Worm (Caenorhabditis elegans): ENCODE data around the gene F14F8.14.

DNA sequence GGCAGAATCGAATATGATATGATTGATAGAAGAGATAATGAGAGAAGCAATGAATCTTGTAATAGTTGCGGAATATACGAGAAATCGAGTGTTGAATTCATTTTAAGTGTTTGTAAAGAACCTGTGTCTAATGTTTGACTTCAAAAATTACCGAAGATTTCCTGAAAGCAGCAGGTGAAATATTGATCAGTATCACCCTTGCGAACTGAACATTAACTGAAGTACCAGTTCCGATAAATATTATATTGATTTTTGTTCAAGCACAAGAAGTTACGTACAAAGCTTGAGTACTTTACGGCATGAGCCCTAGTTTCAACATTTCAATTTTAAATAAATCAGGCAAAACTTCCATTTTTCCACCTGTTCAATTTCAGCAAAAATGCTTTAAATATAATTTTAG, 12.7 kb upstream of the F14F8.14 start, which contains the start of gene srz-103:
- TF ChIP-seq nhr-237 (tag; optimal IDR thresholded peaks at IDR 0.05) (no peak), jun-1 (tag; optimal IDR thresholded peaks at IDR 0.05) (no peak), lin-39 (tag; optimal IDR thresholded peaks at IDR 0.05) (no peak), lin-13 (GFP tag; optimal IDR thresholded peaks at IDR 0.05) (no peak), lin-15B (tag; optimal IDR thresholded peaks at IDR 0.05) (no peak), vab-15 (tag; optimal IDR thresholded peaks at IDR 0.05) (no peak), skn-1 (tag; optimal IDR thresholded peaks at IDR 0.05) (no peak), ztf-11 (tag; optimal IDR thresholded peaks at IDR 0.05) (no peak), pqm-1 (tag; optimal IDR thresholded peaks at IDR 0.05) (no peak), ceh-82 (tag; optimal IDR thresholded peaks at IDR 0.05) (no peak), alr-1 (tag; optimal IDR thresholded peaks at IDR 0.05; ENCODE audit: borderline replicate concordance) (no peak), Y116A8C.19 (tag; optimal IDR thresholded peaks at IDR 0.05; ENCODE audit: borderline replicate concordance) (no peak), snpc-4 (tag; optimal IDR thresholded peaks at IDR 0.05) (no peak), lsy-2 (tag; optimal IDR thresholded peaks at IDR 0.05) (no peak)
